Worm (Caenorhabditis elegans) whole organism, L4 larva: ENCODE measurements around the gene clec-66.

Experiments
- aly-2 ChIP-seq: sonication (generic microtip); optimal IDR thresholded peaks from 2 replicates; lab custom pipeline; 2018; ENCODE audit warnings: missing biosample characterization, missing genetic modification characterization
- ceh-82 ChIP-seq: sonication (generic microtip); optimal IDR thresholded peaks from 2 replicates; lab custom pipeline; 2017; ENCODE audit warnings: missing biosample characterization, missing genetic modification characterization
- fos-1 ChIP-seq: fragments of 150-350 bp; optimal IDR thresholded peaks from 2 replicates; lab custom pipeline; 2014; ENCODE audit warnings: missing biosample characterization, missing genetic modification characterization
- hlh-30 ChIP-seq: sonication (generic microtip); optimal IDR thresholded peaks from 2 replicates; lab custom pipeline; 2017; ENCODE audit warnings: antibody characterized with exemption, mild to moderate bottlenecking, missing genetic modification characterization, missing compliant biosample characterization; ENCODE audit not compliant: insufficient read depth
- lin-13 ChIP-seq: fragments of 150-350 bp; optimal IDR thresholded peaks from 2 replicates; lab custom pipeline; 2014; ENCODE audit warnings: missing biosample characterization, missing genetic modification reagents, missing genetic modification characterization
- madf-9 ChIP-seq: fragments of 200-800 bp; sonication (Bioruptor generic); conservative IDR thresholded peaks from 2 replicates; pipeline ENCODE4 v1.3.6; 2022; ENCODE audit warnings: missing genetic modification reagents, missing genetic modification characterization, missing compliant biosample characterization
- nhr-42 ChIP-seq: fragments of 200-800 bp; sonication (Bioruptor generic); IDR thresholded peaks from 2 replicates; pipeline ENCODE4 v1.3.6; 2022; ENCODE audit warnings: missing genetic modification characterization, missing compliant biosample characterization
- zip-11 ChIP-seq: fragments of 200-800 bp; sonication (Bioruptor generic); IDR thresholded peaks from 2 replicates; pipeline ENCODE4 v1.3.6; 2022; ENCODE audit warnings: missing genetic modification characterization, missing compliant biosample characterization

The clec-66 gene

DNA sequence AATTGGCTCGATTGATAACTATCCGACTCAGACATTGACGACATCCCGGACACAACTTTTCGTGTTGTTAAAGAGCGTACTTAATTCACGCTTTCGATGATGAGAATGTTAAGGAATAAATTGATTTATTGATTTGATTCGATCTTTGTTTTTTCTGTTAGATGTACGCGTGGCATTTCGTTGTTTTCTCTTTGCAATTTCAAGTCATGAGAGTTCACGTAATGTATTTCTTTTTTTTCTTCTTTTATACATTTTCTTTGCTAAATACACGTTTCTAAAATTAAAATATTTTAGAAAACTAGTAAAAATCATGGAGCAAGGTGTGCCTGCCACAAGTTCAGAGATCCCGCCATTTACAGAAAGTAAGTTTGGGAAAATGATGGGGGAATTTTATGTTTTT lies 50.5 kb downstream of the clec-66 start, which contains the start of the genes Y38F1A.1 and Y38F1A.2:
Y38F1A.1 (minus strand) TSS at position 101 of the 400 bp plus-strand sequence.
Y38F1A.2 (plus strand) TSS at position 289 of the 400 bp plus-strand sequence.
- TF ChIP-seq fos-1 (tag; lab: Kevin White, UChicago): no peak
- TF ChIP-seq lin-13 (GFP tag; lab: Kevin White, UChicago): no peak
- no peak for TF ChIP-seq hlh-30 (tag; lab: Kevin White, UChicago)
- no peak for TF ChIP-seq nhr-42 (GFP tag; lab: Robert Waterston, UW)
- TF ChIP-seq madf-9: no peak
- no peak for TF ChIP-seq zip-11 (GFP tag; lab: Robert Waterston, UW)
- TF ChIP-seq aly-2 (tag; lab: Kevin White, UChicago): no peak
- TF ChIP-seq ceh-82 (tag; lab: Kevin White, UChicago): no peak
- TF ChIP-seq, all 104 proteins: peak for 0
